Worm (Caenorhabditis elegans): ENCODE data around the gene srh-129.

The srh-129 gene

DNA sequence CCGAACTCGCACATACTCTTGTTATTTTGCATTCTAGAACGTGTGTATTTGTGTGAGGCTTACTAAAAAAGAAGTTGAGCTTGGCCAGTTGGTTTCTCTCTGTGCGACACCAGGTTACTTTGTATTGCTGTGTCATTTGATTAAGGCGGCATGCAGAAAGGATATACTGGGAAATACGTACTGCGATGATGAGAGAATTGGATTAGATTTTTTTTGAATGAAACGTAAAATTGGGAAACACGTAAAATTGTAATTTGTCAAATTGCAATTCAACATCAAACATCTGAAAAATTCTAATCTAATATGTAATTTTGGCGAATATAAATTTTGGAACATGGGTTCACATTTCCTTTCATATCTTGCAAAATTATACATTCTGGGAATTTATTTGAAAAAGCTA, at the start of gene srh-129:
Gene srh-129 (minus strand): TSS at position 101 of the 400 bp plus-strand sequence.
- TF ChIP-seq dao-5 (tag; optimal IDR thresholded peaks at IDR 0.05) (no peak), W03F9.2 (tag; optimal IDR thresholded peaks at IDR 0.05) (no peak), him-1 (tag; optimal IDR thresholded peaks at IDR 0.05) (no peak)

DNA sequence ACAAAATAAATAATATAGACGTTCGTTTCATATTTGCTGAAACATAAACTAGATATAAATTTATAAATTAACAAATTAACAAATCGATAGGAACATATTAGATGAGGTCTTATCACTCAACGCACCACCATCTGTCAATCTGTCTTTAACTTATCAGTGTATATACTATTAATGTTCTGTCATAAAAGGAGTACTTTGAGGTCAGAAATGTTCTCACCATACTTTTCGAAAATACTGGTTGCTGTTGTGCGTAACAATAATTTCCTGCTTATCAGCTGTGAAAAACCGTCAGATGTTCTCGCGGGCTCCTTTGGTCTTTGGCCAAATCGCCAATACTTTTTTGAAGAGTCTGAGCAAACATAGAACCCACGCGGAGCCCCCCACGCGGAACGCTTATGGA, 48.8 kb upstream of the srh-129 start, which contains the start of gene C03A7.13:
Gene C03A7.13 (minus strand): TSS at position 43 of the 400 bp plus-strand sequence.
- TF ChIP-seq W03F9.2 (tag; optimal IDR thresholded peaks at IDR 0.05), result no peak
- no peak for TF ChIP-seq him-1 (tag; optimal IDR thresholded peaks at IDR 0.05)
- no peak for TF ChIP-seq dao-5 (tag; optimal IDR thresholded peaks at IDR 0.05)

DNA sequence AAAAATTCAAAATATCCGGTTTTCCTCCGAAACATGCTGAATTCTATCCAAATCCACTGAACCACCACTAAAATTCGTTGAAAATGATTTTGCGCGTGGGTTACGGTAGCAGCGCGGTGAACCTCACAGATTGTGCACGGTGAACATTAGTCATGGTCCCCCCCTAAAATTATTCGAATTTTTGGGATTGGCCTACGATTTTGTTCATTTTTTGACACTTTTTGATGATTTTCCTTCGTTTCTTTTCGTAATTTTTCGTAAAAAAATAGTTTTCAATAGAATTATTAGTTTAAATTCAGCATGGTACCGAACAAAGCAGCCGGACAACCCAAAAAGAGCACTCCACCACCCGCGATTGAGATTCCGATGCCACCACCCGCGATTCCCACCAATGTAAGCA, 37.9 kb upstream of the srh-129 start, which contains the start of gene C03A7.2:
Gene C03A7.2 (plus strand): TSS at position 301 of the 400 bp plus-strand sequence.
- no peak for TF ChIP-seq dao-5 (tag; optimal IDR thresholded peaks at IDR 0.05)
- no peak for TF ChIP-seq W03F9.2 (tag; optimal IDR thresholded peaks at IDR 0.05)
- TF ChIP-seq him-1 (tag; optimal IDR thresholded peaks at IDR 0.05), result no peak

DNA sequence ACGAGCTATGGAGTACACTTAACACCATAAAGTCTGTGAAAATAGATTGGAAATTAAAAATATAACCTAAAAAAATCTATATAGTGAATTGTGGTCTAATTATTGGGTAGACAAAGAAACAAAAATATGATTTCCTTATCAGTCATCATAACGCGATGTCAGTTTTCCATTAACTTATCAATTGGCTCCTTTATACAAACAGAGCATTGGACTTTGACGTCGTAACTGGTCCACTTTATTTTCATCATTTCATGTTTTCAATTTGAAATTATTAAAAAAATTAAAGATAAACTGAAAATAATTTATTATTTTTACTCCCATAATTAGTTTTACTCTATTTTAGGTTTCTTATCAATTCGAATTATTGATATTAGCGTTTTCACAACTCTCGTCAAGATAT, 34.4 kb upstream of the srh-129 start:
- TF ChIP-seq him-1 (tag; optimal IDR thresholded peaks at IDR 0.05) (no peak), W03F9.2 (tag; optimal IDR thresholded peaks at IDR 0.05) (no peak), dao-5 (tag; optimal IDR thresholded peaks at IDR 0.05) (no peak)

DNA sequence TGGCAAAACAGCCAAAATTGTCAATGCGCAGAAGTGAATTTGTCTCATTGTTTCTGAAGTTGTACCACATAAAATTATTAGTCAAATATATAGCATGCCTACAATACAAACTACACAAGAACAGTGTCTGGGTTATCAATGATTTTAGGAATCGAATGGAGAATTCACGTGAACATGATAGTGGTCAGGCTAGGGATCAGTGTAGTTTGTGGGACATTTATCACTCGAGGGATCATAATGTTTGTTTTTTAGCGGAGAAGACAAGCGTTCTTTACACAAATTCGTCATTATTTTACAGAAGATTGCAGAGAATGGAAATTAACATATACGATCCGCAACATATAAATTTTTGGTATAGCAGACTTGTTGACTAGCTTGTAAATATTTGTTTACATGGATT, 33.5 kb upstream of the srh-129 start, which contains the start of gene ugt-51:
Gene ugt-51 (minus strand): TSS at position 101 of the 400 bp plus-strand sequence.
- TF ChIP-seq him-1 (tag; optimal IDR thresholded peaks at IDR 0.05), result no peak
- no peak for TF ChIP-seq W03F9.2 (tag; optimal IDR thresholded peaks at IDR 0.05)
- TF ChIP-seq dao-5 (tag; optimal IDR thresholded peaks at IDR 0.05), result no peak

DNA sequence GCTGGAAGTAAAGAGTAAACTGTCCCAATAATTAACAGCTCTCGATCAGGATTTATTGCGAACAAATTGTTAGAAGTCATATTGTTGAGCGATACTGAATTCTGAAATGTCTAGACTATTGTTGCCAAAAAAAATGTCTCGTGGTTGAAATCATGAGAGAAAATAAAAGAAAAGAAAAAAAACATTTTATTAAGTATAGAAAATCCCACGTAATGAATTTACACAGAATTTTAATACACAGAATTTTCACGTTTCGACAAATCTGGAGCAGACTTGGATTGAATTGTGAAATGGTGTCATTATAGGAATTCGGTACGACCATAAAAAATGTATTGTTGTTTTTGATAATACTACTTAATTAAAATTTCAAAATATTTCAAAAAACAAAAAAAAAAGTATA, 29.1 kb upstream of the srh-129 start, which contains the start of gene srt-65:
Gene srt-65 (minus strand): TSS at position 101 of the 400 bp plus-strand sequence.
- no peak for TF ChIP-seq dao-5 (tag; optimal IDR thresholded peaks at IDR 0.05)
- no peak for TF ChIP-seq him-1 (tag; optimal IDR thresholded peaks at IDR 0.05)
- TF ChIP-seq W03F9.2 (tag; optimal IDR thresholded peaks at IDR 0.05), result no peak

DNA sequence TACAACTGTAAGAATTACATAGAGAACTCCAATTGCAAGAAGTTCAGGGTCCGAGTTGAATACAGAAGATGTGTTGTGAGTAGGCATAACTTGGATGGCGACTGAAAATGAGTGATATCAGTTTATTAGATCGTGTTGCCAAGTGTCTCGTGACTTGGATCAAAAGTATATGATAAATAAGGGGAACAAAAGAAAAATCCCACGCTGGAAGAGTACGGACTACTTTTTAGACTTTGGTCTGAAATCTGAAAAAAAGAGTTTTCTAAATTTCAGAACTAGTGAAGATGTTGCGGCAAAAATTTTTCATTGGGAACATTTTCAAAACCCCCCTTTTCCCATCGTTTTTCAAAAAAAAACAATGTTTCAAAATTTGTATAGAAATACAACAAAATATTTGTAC, 25.9 kb upstream of the srh-129 start, which contains the start of gene srt-64:
Gene srt-64 (minus strand): TSS at position 101 of the 400 bp plus-strand sequence.
- TF ChIP-seq him-1 (tag; optimal IDR thresholded peaks at IDR 0.05), result no peak
- TF ChIP-seq W03F9.2 (tag; optimal IDR thresholded peaks at IDR 0.05), result no peak
- no peak for TF ChIP-seq dao-5 (tag; optimal IDR thresholded peaks at IDR 0.05)

DNA sequence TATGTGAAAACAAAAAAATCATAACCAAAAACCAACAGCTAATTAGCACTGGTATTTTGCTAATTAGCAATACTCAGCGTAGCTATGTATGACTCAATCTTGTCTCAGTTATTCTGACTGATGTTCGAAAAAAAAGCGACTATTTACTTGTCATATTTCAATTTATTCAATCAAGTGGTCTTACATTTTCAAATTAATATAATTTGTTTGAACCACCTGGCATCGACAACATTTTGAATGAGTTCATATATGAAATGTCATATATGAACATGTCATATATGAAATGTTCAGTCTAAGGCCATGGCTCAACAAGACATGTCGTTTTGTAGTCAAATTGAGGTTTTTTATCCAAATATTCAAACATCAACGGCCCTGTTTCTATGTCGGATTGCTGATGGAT, 21.7 kb upstream of the srh-129 start, which contains the start of gene srw-140:
Gene srw-140 (plus strand): TSS at position 301 of the 400 bp plus-strand sequence.
- TF ChIP-seq him-1 (tag; optimal IDR thresholded peaks at IDR 0.05) (no peak), dao-5 (tag; optimal IDR thresholded peaks at IDR 0.05) (no peak)

DNA sequence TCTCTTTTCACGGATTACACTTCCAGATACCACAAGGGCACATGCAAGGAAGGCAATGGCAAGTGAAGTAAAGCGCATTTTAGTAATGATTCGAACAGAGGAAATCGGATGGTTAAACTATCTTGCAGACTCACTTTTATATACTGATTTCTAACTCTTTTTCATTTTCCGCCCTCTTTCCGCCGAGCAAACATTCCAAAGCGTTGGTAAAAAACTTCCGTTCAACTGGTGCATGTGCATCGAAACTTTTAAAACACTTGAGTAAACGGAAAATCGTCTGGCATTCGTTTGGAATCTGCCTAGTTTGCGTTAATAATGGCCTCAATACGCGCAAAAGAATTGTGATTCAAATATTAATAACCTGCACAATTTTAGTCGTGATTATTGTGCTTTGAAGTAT, 21.0 kb upstream of the srh-129 start, which contains the start of gene abu-7:
Gene abu-7 (minus strand): TSS at position 101 of the 400 bp plus-strand sequence.
- no peak for TF ChIP-seq him-1 (tag; optimal IDR thresholded peaks at IDR 0.05)
- TF ChIP-seq W03F9.2 (tag; optimal IDR thresholded peaks at IDR 0.05), result no peak
- no peak for TF ChIP-seq dao-5 (tag; optimal IDR thresholded peaks at IDR 0.05)

DNA sequence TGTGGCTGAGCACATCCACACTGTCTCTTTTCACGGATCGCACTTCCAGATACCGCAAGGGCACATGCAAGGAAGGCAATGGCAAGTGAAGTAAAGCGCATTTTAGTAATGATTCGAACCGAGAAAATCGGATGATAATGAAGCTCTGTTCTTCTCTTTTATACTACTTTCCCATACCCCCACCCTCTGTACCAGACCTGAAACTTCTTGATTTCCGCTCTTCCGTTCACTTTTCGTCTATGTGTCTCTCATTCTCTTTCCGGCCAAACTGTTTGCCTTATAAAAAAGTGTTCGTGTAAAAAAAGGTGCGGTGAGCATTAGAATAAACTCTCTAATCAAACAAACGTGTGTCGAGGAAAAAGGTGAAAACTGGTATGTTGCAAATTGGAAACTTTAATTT, 18.1 kb upstream of the srh-129 start, which contains the start of gene abu-6:
Gene abu-6 (minus strand): TSS at position 101 of the 400 bp plus-strand sequence.
- TF ChIP-seq him-1 (tag; optimal IDR thresholded peaks at IDR 0.05), result no peak
- TF ChIP-seq dao-5 (tag; optimal IDR thresholded peaks at IDR 0.05), result no peak
- no peak for TF ChIP-seq W03F9.2 (tag; optimal IDR thresholded peaks at IDR 0.05)

DNA sequence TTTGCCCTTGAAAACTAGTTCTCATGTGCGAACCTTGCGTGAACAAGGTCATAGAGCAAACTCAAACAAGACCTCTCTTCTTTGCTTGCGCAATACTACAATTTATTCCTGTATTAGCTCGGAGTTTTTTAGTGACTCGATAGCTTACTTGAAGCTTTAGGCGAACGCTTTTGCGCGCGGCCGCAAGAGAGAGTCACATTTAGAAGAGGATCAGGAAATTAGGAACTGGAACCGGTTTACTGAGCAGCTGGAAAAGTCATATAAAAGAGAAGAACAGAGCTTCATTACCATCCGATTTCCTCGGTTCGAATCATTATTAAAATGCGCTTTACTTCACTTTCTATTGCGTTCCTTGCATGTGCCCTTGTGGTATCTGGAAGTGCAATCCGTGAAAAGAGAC, 14.6 kb upstream of the srh-129 start, which contains the start of gene abu-15:
Gene abu-15 (plus strand): TSS at position 301 of the 400 bp plus-strand sequence.
- TF ChIP-seq dao-5 (tag; optimal IDR thresholded peaks at IDR 0.05) (no peak), him-1 (tag; optimal IDR thresholded peaks at IDR 0.05) (no peak), W03F9.2 (tag; optimal IDR thresholded peaks at IDR 0.05) (no peak)

DNA sequence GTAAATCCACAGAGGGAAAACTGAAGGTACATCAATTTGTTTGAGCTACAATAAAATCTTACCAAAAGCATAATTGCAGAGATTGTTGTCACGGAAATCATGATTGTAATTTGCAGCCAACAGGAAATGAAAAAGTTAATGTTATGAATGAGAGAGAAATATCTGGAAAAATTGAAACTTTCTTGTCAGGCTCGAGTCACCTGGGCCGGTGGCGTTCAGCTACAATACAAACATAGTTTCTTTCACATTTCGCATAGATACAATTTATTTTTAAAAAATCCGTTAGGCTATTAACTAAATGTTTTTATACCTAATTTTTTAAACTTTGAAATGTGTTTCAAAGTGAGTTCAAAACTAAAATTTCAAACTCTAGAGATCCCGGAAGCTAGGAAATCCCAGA, 14.0 kb upstream of the srh-129 start, which contains the start of gene srx-39:
Gene srx-39 (minus strand): TSS at position 101 of the 400 bp plus-strand sequence.
- no peak for TF ChIP-seq dao-5 (tag; optimal IDR thresholded peaks at IDR 0.05)
- TF ChIP-seq him-1 (tag; optimal IDR thresholded peaks at IDR 0.05), result no peak
- no peak for TF ChIP-seq W03F9.2 (tag; optimal IDR thresholded peaks at IDR 0.05)

DNA sequence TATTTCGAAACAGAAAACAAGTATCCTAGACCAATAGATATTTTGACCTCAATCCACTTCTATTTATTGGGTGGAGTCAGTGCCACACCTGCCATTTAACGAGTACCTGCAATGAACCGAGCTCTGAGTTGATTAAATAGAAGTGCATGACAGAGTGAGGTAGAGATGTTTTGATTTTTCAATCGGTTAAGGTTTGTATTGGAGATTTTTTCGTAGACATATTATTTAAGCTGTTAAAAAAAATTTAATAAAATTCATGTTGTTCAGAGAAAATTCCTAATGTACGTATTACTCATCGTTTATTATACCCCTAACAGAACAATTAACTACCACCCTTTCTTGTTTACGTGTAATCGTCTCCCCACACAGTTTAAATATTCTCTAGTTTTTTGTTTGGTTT, 11.8 kb upstream of the srh-129 start, which contains the start of gene srx-38:
Gene srx-38 (minus strand): TSS at position 101 of the 400 bp plus-strand sequence.
- no peak for TF ChIP-seq him-1 (tag; optimal IDR thresholded peaks at IDR 0.05)

DNA sequence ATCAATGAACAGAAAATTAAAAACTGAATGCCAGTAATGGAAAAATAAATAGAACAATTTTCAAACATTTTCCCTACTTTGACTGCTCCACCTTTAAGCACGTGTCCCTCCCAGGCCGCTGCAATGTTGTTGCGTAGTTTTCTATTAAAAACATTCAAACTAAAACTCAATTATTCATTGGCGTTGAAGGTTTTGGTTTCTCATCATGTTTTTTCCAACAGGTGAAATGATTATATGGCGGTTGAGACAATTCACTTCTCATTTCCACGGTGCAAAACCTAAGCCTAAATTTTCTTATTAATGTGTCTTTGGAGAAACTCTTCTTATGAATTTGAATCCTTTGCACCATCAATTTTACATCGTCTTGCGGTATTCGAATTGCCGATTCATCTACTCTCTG, 7.2 kb upstream of the srh-129 start, which contains the start of gene srh-130:
Gene srh-130 (plus strand): TSS at position 301 of the 400 bp plus-strand sequence.
- TF ChIP-seq him-1 (tag; optimal IDR thresholded peaks at IDR 0.05), result no peak
- no peak for TF ChIP-seq dao-5 (tag; optimal IDR thresholded peaks at IDR 0.05)
- TF ChIP-seq W03F9.2 (tag; optimal IDR thresholded peaks at IDR 0.05), result no peak

DNA sequence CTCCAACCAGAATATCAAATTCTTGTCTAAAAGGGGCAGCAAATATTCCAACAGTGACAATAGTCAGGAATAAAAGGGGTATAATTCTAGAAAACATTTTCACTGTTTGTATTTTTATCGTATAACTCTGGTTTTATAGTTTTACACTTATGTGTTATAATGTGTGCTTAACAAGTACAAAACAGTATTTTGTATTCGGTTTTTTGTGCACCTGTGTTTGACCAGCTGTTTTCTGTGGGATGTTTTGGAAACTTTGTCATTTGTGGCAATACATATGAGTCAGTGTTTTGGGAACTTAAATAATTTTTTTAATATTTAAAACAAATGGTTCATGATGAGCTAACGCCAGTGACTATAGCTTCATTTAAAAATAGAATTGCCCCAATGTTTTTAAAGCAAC, 2.7 kb upstream of the srh-129 start, which contains the start of gene F14F9.6:
Gene F14F9.6 (minus strand): TSS at position 101 of the 400 bp plus-strand sequence.
- TF ChIP-seq him-1 (tag; optimal IDR thresholded peaks at IDR 0.05) (no peak), dao-5 (tag; optimal IDR thresholded peaks at IDR 0.05) (no peak), W03F9.2 (tag; optimal IDR thresholded peaks at IDR 0.05) (no peak)

Data from whole organism, L4/young adult.